Worm (Caenorhabditis elegans): ENCODE measurements around the gene C27H6.9.
A peak's percentile ranks its signal among the peaks of the same experiment; 100 is the strongest.

Gene C27H6.9

DNA sequence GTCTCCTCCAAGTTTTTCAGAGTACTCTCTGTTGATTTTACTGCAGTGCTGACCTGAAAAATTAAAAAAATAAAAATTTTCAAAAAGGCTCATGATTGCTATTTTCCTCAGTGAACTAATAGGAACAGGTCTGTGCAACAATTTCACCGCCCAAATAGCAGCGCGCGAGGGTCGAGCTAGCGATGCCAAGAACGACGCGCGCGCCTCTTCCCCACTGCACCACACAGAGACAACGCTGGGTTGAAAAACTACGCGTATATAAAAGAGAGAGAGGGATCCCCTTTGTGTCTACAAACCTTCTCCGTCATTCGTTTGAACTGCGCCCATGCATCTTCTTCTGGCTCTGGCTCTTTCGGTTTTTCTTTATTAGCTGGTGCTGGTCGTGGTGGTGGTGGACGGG is 12.5 kb upstream of the C27H6.9 start (continued):
- no peak for TF ChIP-seq zag-1 (tag; optimal IDR thresholded peaks at IDR 0.05)
- TF ChIP-seq ceh-8 (GFP tag; optimal IDR thresholded peaks at IDR 0.05): peak; percentile 17
- peak; percentile 72 for TF ChIP-seq swsn-7 (tag; optimal IDR thresholded peaks at IDR 0.05)
- TF ChIP-seq lsy-2 (tag; optimal IDR thresholded peaks at IDR 0.05): peak; percentile 49 to 52
- TF ChIP-seq aha-1 (tag; optimal IDR thresholded peaks at IDR 0.05): no peak
- no peak for TF ChIP-seq egl-27 (tag; optimal IDR thresholded peaks at IDR 0.05)
- peak; percentile 43 to 76 (median 72) for TF ChIP-seq ceh-82 (tag; optimal IDR thresholded peaks at IDR 0.05)
- peak; percentile 22 for TF ChIP-seq C04F5.9 (tag; optimal IDR thresholded peaks at IDR 0.05)
- peak; percentile 47 for TF ChIP-seq nhr-90 (tag; optimal IDR thresholded peaks at IDR 0.05; ENCODE audit: poor library complexity)
- no peak for TF ChIP-seq ces-1 (GFP tag; optimal IDR thresholded peaks at IDR 0.05)
- no peak for TF ChIP-seq hlh-4 (tag; optimal IDR thresholded peaks at IDR 0.05)
- no peak for TF ChIP-seq elt-3 (tag; optimal IDR thresholded peaks at IDR 0.05)
- no peak for TF ChIP-seq fkh-10 (GFP tag; optimal IDR thresholded peaks at IDR 0.05)
- TF ChIP-seq snu-23 (GFP tag; optimal IDR thresholded peaks at IDR 0.05): peak; percentile 81
- peak; percentile 36 for TF ChIP-seq lin-15B (tag; optimal IDR thresholded peaks at IDR 0.05)
- TF ChIP-seq dpl-1 (GFP tag; optimal IDR thresholded peaks at IDR 0.05): peak in 2 of 3 experiments; percentile 45 to 46
- TF ChIP-seq snpc-4 (tag; optimal IDR thresholded peaks at IDR 0.05): peak; percentile 10
- TF ChIP-seq dsc-1 (tag; optimal IDR thresholded peaks at IDR 0.05): peak; percentile 63
- TF ChIP-seq unc-62 (GFP tag; optimal IDR thresholded peaks at IDR 0.05): no peak
- TF ChIP-seq ets-5 (GFP tag; IDR thresholded peaks at IDR 0.05): no peak
- no peak for TF ChIP-seq unc-30 (tag; optimal IDR thresholded peaks at IDR 0.05)
- TF ChIP-seq egl-13 (tag; optimal IDR thresholded peaks at IDR 0.05): peak; percentile 37
- TF ChIP-seq mab-9 (GFP tag; IDR thresholded peaks at IDR 0.05): 0 out of 2 replicates have a peak, but pooled peaks have one; percentile 33
- no peak for TF ChIP-seq nhr-84 (tag; optimal IDR thresholded peaks at IDR 0.05)
- no peak for TF ChIP-seq hlh-17 (GFP tag; optimal IDR thresholded peaks at IDR 0.05; ENCODE audit: borderline replicate concordance)
- no peak for TF ChIP-seq lin-39 (tag; optimal IDR thresholded peaks at IDR 0.05)
- no peak for TF ChIP-seq vab-15 (tag; optimal IDR thresholded peaks at IDR 0.05)
- TF ChIP-seq ztf-11 (tag; optimal IDR thresholded peaks at IDR 0.05): no peak
- TF ChIP-seq mep-1 (tag; optimal IDR thresholded peaks at IDR 0.05): peak; percentile 72
- no peak for TF ChIP-seq sptf-1 (tag; optimal IDR thresholded peaks at IDR 0.05)
- TF ChIP-seq pax-3 (tag; optimal IDR thresholded peaks at IDR 0.05): peak; percentile 47
- 0 out of 2 replicates have a peak, but pooled peaks have one; percentile 44 for TF ChIP-seq ceh-88 (GFP tag; IDR thresholded peaks at IDR 0.05)
- peak; percentile 75 for TF ChIP-seq nhr-71 (tag; optimal IDR thresholded peaks at IDR 0.05)
- TF ChIP-seq sox-4 (tag; optimal IDR thresholded peaks at IDR 0.05): no peak

DNA sequence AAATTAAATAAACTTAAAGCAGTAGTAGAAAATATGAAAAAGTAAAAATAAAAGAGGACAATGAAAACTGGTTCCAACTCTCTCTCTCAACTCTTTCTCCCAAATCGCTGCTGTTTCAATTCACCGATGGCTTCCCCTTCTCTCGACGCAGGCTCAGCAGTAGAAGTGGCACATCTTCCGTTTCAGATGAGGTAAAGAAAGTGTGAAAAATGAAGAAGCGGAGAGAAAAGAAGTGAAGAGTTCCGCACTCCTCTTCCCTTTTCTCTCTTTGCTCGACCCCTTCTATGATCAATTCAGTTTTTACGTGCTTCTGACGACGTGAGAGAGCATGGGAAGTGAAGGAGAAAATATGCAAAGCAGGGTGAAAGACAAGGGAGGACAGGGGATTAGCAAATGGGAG is 8.4 kb upstream of the C27H6.9 start:
- TF ChIP-seq C16A3.4 (tag; optimal IDR thresholded peaks at IDR 0.05): no peak
- no peak for TF ChIP-seq sox-4 (tag; optimal IDR thresholded peaks at IDR 0.05)
- TF ChIP-seq fkh-4 (tag; optimal IDR thresholded peaks at IDR 0.05; ENCODE audit: borderline replicate concordance): no peak
- no peak for TF ChIP-seq zag-1 (tag; optimal IDR thresholded peaks at IDR 0.05)
- no peak for TF ChIP-seq blmp-1 (tag; optimal IDR thresholded peaks at IDR 0.05)
- no peak for TF ChIP-seq elt-3 (tag; optimal IDR thresholded peaks at IDR 0.05)
- no peak for TF ChIP-seq lir-3 (tag; optimal IDR thresholded peaks at IDR 0.05; ENCODE audit: poor library complexity)
- peak in 1 of 3 experiments; percentile 10 for TF ChIP-seq ceh-82 (tag; optimal IDR thresholded peaks at IDR 0.05)
- TF ChIP-seq nhr-28 (tag; optimal IDR thresholded peaks at IDR 0.05): no peak
- no peak for TF ChIP-seq ceh-88 (GFP tag; IDR thresholded peaks at IDR 0.05)
- no peak for TF ChIP-seq xbp-1 (tag; optimal IDR thresholded peaks at IDR 0.05)
- no peak for TF ChIP-seq snpc-4 (tag; optimal IDR thresholded peaks at IDR 0.05)
- peak; percentile 31 for TF ChIP-seq nhr-47 (tag; optimal IDR thresholded peaks at IDR 0.05)
- TF ChIP-seq ceh-63 (GFP tag; optimal IDR thresholded peaks at IDR 0.05): no peak
- TF ChIP-seq isw-1 (GFP tag; IDR thresholded peaks at IDR 0.05): peak; percentile 13; the same call in 1 of the 2 replicates
- TF ChIP-seq aha-1 (tag; optimal IDR thresholded peaks at IDR 0.05): no peak
- TF ChIP-seq lin-13 (GFP tag; optimal IDR thresholded peaks at IDR 0.05): no peak
- peak; percentile 82 for TF ChIP-seq lin-14 (GFP tag; optimal IDR thresholded peaks at IDR 0.05)
- TF ChIP-seq egl-27 (tag; optimal IDR thresholded peaks at IDR 0.05): no peak
- no peak for TF ChIP-seq mdl-1 (tag; optimal IDR thresholded peaks at IDR 0.05)
- no peak for TF ChIP-seq unc-130 (tag; optimal IDR thresholded peaks at IDR 0.05)
- no peak for TF ChIP-seq ets-5 (GFP tag; IDR thresholded peaks at IDR 0.05)
- peak; percentile 17 for TF ChIP-seq egl-13 (tag; optimal IDR thresholded peaks at IDR 0.05)
- no peak for TF ChIP-seq hlh-17 (GFP tag; optimal IDR thresholded peaks at IDR 0.05; ENCODE audit: borderline replicate concordance)
- TF ChIP-seq efl-1 (optimal IDR thresholded peaks at IDR 0.05): no peak
- TF ChIP-seq efl-1 (GFP tag; optimal IDR thresholded peaks at IDR 0.05 in 1 of 2): peak in 1 of 2 experiments; percentile 72
- TF ChIP-seq lin-15B (tag; optimal IDR thresholded peaks at IDR 0.05): no peak
- TF ChIP-seq fkh-10 (GFP tag; optimal IDR thresholded peaks at IDR 0.05): peak; percentile 67
- TF ChIP-seq mep-1 (tag; optimal IDR thresholded peaks at IDR 0.05): no peak
- no peak for TF ChIP-seq dsc-1 (tag; optimal IDR thresholded peaks at IDR 0.05)
- no peak for TF ChIP-seq alr-1 (tag; optimal IDR thresholded peaks at IDR 0.05; ENCODE audit: borderline replicate concordance)
